Worm (Caenorhabditis elegans): ENCODE results near the gene col-98.

DNA sequence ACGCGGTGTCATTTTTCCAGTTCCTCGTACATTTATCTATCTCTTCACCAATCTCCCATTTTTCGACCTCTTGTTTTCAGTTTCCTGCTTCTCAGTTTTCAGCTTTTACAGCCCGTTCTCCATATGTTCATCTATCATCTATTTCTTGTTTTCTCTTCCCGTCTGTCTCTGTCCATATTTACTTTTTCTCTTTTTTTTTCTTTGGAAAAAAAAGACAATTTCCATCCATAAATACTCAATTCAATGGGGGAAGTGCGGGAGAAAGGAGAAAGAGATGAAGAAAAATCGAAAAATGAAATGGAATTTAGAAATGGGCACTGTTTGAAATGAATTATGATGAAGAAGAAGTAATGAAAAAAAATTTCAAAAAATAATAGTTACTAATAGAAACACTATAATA, 39.3 kb downstream of the col-98 start:
- TF ChIP-seq tag-97 (GFP tag; IDR thresholded peaks at IDR 0.05) (no peak), unc-62 (GFP tag; optimal IDR thresholded peaks at IDR 0.05 in 1 of 2) (no peak), unc-62 (tag; optimal IDR thresholded peaks at IDR 0.05) (no peak), nhr-76 (tag; optimal IDR thresholded peaks at IDR 0.05) (no peak), unc-39 (tag; optimal IDR thresholded peaks at IDR 0.05) (no peak), mdl-1 (tag; optimal IDR thresholded peaks at IDR 0.05) (no peak), nhr-6 (tag; optimal IDR thresholded peaks at IDR 0.05) (no peak), hlh-11 (tag; optimal IDR thresholded peaks at IDR 0.05) (no peak)

Data from whole organism, L4 larva.